Worm (Caenorhabditis elegans) whole organism, L1 larva: ENCODE results near the gene rpoa-1.
A peak's percentile ranks its signal among the peaks of the same experiment; 100 is the strongest.

Experiments
- C04F5.9 ChIP-seq: sonication (generic microtip); optimal IDR thresholded peaks from 2 replicates; lab custom pipeline; 2016; ENCODE audit warnings: missing genetic modification characterization, missing compliant biosample characterization
- C16A3.4 ChIP-seq: fragments of 150-350 bp; optimal IDR thresholded peaks from 2 replicates; lab custom pipeline; 2014; ENCODE audit warnings: missing biosample characterization, missing genetic modification characterization
- C34B4.2 ChIP-seq: sonication (generic microtip); optimal IDR thresholded peaks from 2 replicates; lab custom pipeline; 2017; ENCODE audit warnings: mild to moderate bottlenecking, missing genetic modification characterization, missing compliant biosample characterization
- alr-1 ChIP-seq: fragments of 200-800 bp; sonication (Bioruptor generic); optimal IDR thresholded peaks from 2 replicates; lab custom pipeline; 2018; ENCODE audit warnings: borderline replicate concordance, mild to moderate bottlenecking, missing genetic modification characterization, missing compliant biosample characterization
- ceh-82 ChIP-seq, 3 experiments: fragments of 150-350 bp in 1 of 3; sonication (generic microtip) in 2 of 3; optimal IDR thresholded peaks; 2 replicates each; lab custom pipeline; 2014 to 2017; ENCODE audit warnings: missing biosample characterization in 3 of 3, missing genetic modification characterization in 3 of 3
- ceh-88 ChIP-seq: fragments of 200-800 bp; sonication (Bioruptor generic); IDR thresholded peaks from 2 replicates; pipeline ENCODE4 v1.3.6; 2022; ENCODE audit warnings: missing genetic modification characterization, missing compliant biosample characterization
- dsc-1 ChIP-seq: sonication (generic microtip); optimal IDR thresholded peaks from 2 replicates; lab custom pipeline; 2016; ENCODE audit warnings: mild to moderate bottlenecking, missing genetic modification characterization, missing compliant biosample characterization
- efl-3 ChIP-seq: fragments of 200-800 bp; sonication (Bioruptor generic); optimal IDR thresholded peaks from 2 replicates; lab custom pipeline; 2018; ENCODE audit warnings: mild to moderate bottlenecking, missing genetic modification characterization, missing compliant biosample characterization
- egl-27 ChIP-seq, 2 experiments: fragments of 150-350 bp in 1 of 2; sonication (generic microtip); optimal IDR thresholded peaks; 3 replicates each; lab custom pipeline; 2017 to 2018; ENCODE audit warnings: missing biosample characterization in 2 of 2, missing genetic modification characterization in 2 of 2, missing genetic modification reagents in 2 of 2
- elt-2 ChIP-seq: sonication (generic microtip); optimal IDR thresholded peaks from 2 replicates; lab custom pipeline; 2016; ENCODE audit warnings: missing genetic modification characterization, mild to moderate bottlenecking, inconsistent platforms, missing compliant biosample characterization, missing genetic modification reagents
- elt-3 ChIP-seq, 6 experiments: fragments of 150-350 bp in 1 of 6; sonication (generic microtip); optimal IDR thresholded peaks; 2 replicates each; lab custom pipeline; 2017 to 2018; ENCODE audit warnings: missing biosample characterization in 6 of 6, missing genetic modification characterization in 6 of 6, inconsistent platforms in 1 of 6
- ets-5 ChIP-seq: fragments of 200-800 bp; sonication (Bioruptor generic); IDR thresholded peaks from 2 replicates; pipeline ENCODE4 v1.3.6; 2022; ENCODE audit warnings: missing genetic modification characterization, missing compliant biosample characterization
- fkh-10 ChIP-seq: sonication (generic microtip); optimal IDR thresholded peaks from 2 replicates; lab custom pipeline; 2017; ENCODE audit warnings: missing biosample characterization, missing genetic modification reagents, missing genetic modification characterization
- fkh-4 ChIP-seq: sonication (generic microtip); optimal IDR thresholded peaks from 2 replicates; lab custom pipeline; 2016; ENCODE audit warnings: missing compliant biosample characterization, missing genetic modification characterization, borderline replicate concordance
- fkh-8 ChIP-seq: sonication (generic microtip); optimal IDR thresholded peaks from 2 replicates; lab custom pipeline; 2016; ENCODE audit warnings: mild to moderate bottlenecking, missing genetic modification characterization, missing compliant biosample characterization
- grh-1 ChIP-seq: fragments of 200-800 bp; sonication (Bioruptor generic); IDR thresholded peaks from 2 replicates; pipeline ENCODE4 v1.3.6; 2022; ENCODE audit warnings: missing genetic modification reagents, missing genetic modification characterization, missing compliant biosample characterization
- hlh-17 ChIP-seq: fragments of 200-800 bp; sonication (Bioruptor generic); optimal IDR thresholded peaks from 2 replicates; lab custom pipeline; 2018; ENCODE audit warnings: missing genetic modification characterization, mild to moderate bottlenecking, missing compliant biosample characterization, moderate library complexity, borderline replicate concordance
- hpl-2 ChIP-seq: fragments of 150-350 bp; optimal IDR thresholded peaks from 2 replicates; lab custom pipeline; 2014; ENCODE audit warnings: missing biosample characterization, missing genetic modification reagents, missing genetic modification characterization
- isw-1 ChIP-seq: fragments of 200-800 bp; sonication (Bioruptor generic); IDR thresholded peaks from 2 replicates; pipeline ENCODE4 v1.3.6; 2022; ENCODE audit warnings: missing genetic modification characterization, missing compliant biosample characterization
- jun-1 ChIP-seq: fragments of 150-350 bp; optimal IDR thresholded peaks from 2 replicates; lab custom pipeline; 2014; ENCODE audit warnings: missing biosample characterization, missing genetic modification reagents, missing genetic modification characterization
- lin-15B ChIP-seq: fragments of 150-350 bp; sonication (generic microtip); optimal IDR thresholded peaks from 3 replicates; lab custom pipeline; 2014; ENCODE audit warnings: missing biosample characterization, missing genetic modification characterization
- lin-35 ChIP-seq, 2 experiments: fragments of 150-350 bp; optimal IDR thresholded peaks; 2 replicates each; lab custom pipeline; 2014; ENCODE audit warnings: missing biosample characterization in 2 of 2, missing genetic modification characterization in 2 of 2, missing genetic modification reagents in 2 of 2
- lsy-2 ChIP-seq, 2 experiments: fragments of 150-350 bp; optimal IDR thresholded peaks; 2 replicates each; lab custom pipeline; 2014; ENCODE audit warnings: missing biosample characterization in 2 of 2, missing genetic modification characterization in 2 of 2
- nhr-11 ChIP-seq: fragments of 150-350 bp; optimal IDR thresholded peaks from 2 replicates; lab custom pipeline; 2014; ENCODE audit warnings: missing biosample characterization, missing genetic modification characterization
- nhr-28 ChIP-seq: fragments of 150-350 bp; optimal IDR thresholded peaks from 2 replicates; lab custom pipeline; 2014; ENCODE audit warnings: missing biosample characterization, missing genetic modification characterization
- nhr-47 ChIP-seq: sonication (generic microtip); optimal IDR thresholded peaks from 2 replicates; lab custom pipeline; 2016; ENCODE audit warnings: mild to moderate bottlenecking, missing genetic modification characterization, moderate library complexity, missing compliant biosample characterization
- nhr-71 ChIP-seq: sonication (generic microtip); optimal IDR thresholded peaks from 2 replicates; lab custom pipeline; 2016; ENCODE audit warnings: mild to moderate bottlenecking, missing genetic modification characterization, moderate library complexity, missing compliant biosample characterization
- nhr-77 ChIP-seq: fragments of 150-350 bp; optimal IDR thresholded peaks from 2 replicates; lab custom pipeline; 2014; ENCODE audit warnings: missing biosample characterization, missing genetic modification characterization
- nhr-84 ChIP-seq: sonication (generic microtip); optimal IDR thresholded peaks from 2 replicates; lab custom pipeline; 2017; ENCODE audit warnings: missing biosample characterization, missing genetic modification characterization
- nhr-85 ChIP-seq: sonication (generic microtip); peaks from one replicate; lab custom pipeline; 2016; ENCODE audit warnings: missing genetic modification characterization, inconsistent platforms, missing compliant biosample characterization
- nhr-90 ChIP-seq: sonication (generic microtip); optimal IDR thresholded peaks from 2 replicates; lab custom pipeline; 2016; ENCODE audit warnings: mild to moderate bottlenecking, missing genetic modification characterization, missing compliant biosample characterization; ENCODE audit not compliant: poor library complexity
- pax-3 ChIP-seq: fragments of 200-800 bp; sonication (Bioruptor generic); optimal IDR thresholded peaks from 2 replicates; lab custom pipeline; 2018; ENCODE audit warnings: mild to moderate bottlenecking, missing genetic modification characterization, moderate library complexity, missing compliant biosample characterization
- swsn-7 ChIP-seq: sonication (generic microtip); optimal IDR thresholded peaks from 2 replicates; lab custom pipeline; 2016; ENCODE audit warnings: missing genetic modification characterization, missing compliant biosample characterization
- tbx-2 ChIP-seq: sonication (generic microtip); optimal IDR thresholded peaks from 2 replicates; lab custom pipeline; 2016; ENCODE audit warnings: missing genetic modification characterization, missing compliant biosample characterization
- unc-62 ChIP-seq: fragments of 150-350 bp; optimal IDR thresholded peaks from 2 replicates; lab custom pipeline; 2014; ENCODE audit warnings: missing biosample characterization, missing genetic modification reagents, missing genetic modification characterization
- unc-98 ChIP-seq: fragments of 200-800 bp; sonication (Bioruptor generic); IDR thresholded peaks from 2 replicates; pipeline ENCODE4 v1.3.6; 2022; ENCODE audit warnings: missing genetic modification characterization, missing compliant biosample characterization
- ztf-4 ChIP-seq: fragments of 150-350 bp; optimal IDR thresholded peaks from 2 replicates; lab custom pipeline; 2014; ENCODE audit warnings: missing biosample characterization, missing genetic modification characterization

Gene rpoa-1

ce11 chrII:13715333-13715732 is 20.7 kb upstream of the rpoa-1 start:
- no peak for TF ChIP-seq C04F5.9 (tag; lab: Kevin White, UChicago)
- no peak for TF ChIP-seq swsn-7 (tag; lab: Kevin White, UChicago)

ce11 chrII:13713239-13713638 is 18.6 kb upstream of the rpoa-1 start:
- TF ChIP-seq lin-15B (no peak), elt-2 (tag; lab: Kevin White, UChicago) (no peak), lin-35 (GFP tag; optimal IDR thresholded peaks at IDR 0.05; lab: Kevin White, UChicago) (no peak), efl-3 (no peak), nhr-84 (tag; lab: Kevin White, UChicago) (no peak), ets-5 (GFP tag; lab: Robert Waterston, UW) (no peak), nhr-11 (tag; lab: Kevin White, UChicago) (no peak), hpl-2 (GFP tag; lab: Kevin White, UChicago) (no peak), hlh-17 (GFP tag; lab: Kevin White, UChicago) (no peak)

DNA sequence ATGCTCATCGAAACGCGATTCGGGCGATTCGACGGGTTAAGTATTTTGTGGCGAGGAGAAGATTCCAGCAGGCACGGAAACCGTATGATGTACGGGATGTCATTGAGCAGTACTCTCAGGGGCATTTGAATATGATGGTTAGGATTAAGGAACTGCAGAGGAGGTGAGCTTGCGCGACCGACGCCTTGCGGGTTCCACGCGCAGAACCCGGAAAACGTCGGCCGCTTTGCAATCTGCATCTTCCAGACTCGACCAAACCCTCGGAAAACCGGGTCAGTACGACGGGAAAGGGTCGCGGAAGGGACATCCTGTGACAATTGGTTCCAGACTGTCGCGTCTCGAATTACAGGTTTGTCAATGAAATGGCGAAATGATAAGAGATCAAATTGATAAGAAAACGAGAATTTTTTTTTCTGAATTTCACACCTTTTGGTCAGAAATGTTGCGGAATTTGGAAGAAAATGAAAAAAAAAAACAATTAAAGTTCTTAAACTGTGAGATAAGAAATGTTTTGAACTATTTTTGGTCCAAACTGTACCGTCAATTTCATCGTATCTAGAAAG is 17.0 kb upstream of the rpoa-1 start:
- TF ChIP-seq elt-2 (tag; lab: Kevin White, UChicago) (peak; percentile 38), fkh-4 (no peak)

DNA sequence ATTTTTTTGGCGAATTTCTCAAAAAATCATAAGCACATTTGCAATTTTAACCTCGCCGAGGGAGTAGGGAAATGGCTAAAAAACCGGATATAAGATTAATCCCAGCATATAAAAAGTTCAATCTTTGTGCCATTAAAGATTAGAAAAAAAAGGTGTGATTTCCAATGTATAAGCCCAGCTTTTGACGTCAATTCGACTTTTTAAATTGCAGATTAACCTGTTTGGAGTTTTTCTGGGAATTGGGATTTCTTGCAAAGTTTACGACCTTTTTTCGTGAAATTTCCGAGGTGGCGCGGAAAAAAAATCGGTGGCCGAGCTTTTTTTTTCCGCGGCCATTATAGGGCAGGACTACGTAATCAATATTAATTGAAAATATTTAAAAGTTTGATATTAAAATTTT is 3.1 kb upstream of the rpoa-1 start:
- TF ChIP-seq hpl-2 (GFP tag; lab: Kevin White, UChicago) (no peak), C04F5.9 (tag; lab: Kevin White, UChicago) (no peak), pax-3 (peak; percentile 68), dsc-1 (peak; percentile 86), tbx-2 (no peak), nhr-47 (tag; lab: Kevin White, UChicago) (peak; percentile 19), ztf-4 (tag; lab: Kevin White, UChicago) (no peak), fkh-8 (tag; lab: Kevin White, UChicago) (peak; percentile 68)
- TF ChIP-seq, all 84 proteins: peak for 4

- no peak for TF ChIP-seq elt-3 (tag; optimal IDR thresholded peaks at IDR 0.05; lab: Kevin White, UChicago)
- TF ChIP-seq ceh-82 (tag; optimal IDR thresholded peaks at IDR 0.05; lab: Kevin White, UChicago) = no peak
- TF ChIP-seq C34B4.2 (tag; lab: Kevin White, UChicago) = no peak
- TF ChIP-seq alr-1 = no peak
- TF ChIP-seq nhr-77 (tag; lab: Kevin White, UChicago) = no peak
Measured at ce11 chrII:13695343-13696332, 1.0 kb upstream of the rpoa-1 start, which contains the start of gene kqt-3. Gene kqt-3, plus strand, starts transcription at chrII:13696282.

DNA sequence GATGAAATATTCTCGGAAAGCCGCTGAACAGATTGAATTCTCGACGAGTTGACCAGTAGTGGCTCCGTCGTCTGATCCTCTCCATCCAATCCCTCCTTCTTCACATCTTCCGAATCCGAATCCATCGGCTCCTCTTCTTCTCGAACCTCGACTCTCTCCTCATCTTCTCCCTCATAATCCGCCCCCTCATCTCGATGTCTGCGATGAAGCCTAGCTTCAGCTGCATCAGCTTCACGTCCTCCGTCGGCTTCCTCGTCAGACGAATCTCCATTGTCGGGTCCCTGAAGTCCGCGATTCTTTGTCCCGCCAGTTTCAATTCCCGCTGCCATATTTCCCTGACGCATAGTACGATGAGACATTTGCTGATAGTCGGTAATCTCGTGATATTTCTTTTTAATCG is 9.0 kb downstream of the rpoa-1 start:
- TF ChIP-seq nhr-85 (peak; percentile 0), fkh-10 (GFP tag; lab: Kevin White, UChicago) (no peak)

- TF ChIP-seq egl-27 (tag; optimal IDR thresholded peaks at IDR 0.05; lab: Kevin White, UChicago) (no peak), C16A3.4 (peak; percentile 18), pax-3 (no peak), nhr-28 (tag; lab: Kevin White, UChicago) (no peak), nhr-11 (tag; lab: Kevin White, UChicago) (no peak), lsy-2 (tag; optimal IDR thresholded peaks at IDR 0.05; lab: Kevin White, UChicago) (peak in 1 of 2 experiments; percentile 42), nhr-47 (tag; lab: Kevin White, UChicago) (no peak), ceh-88 (GFP tag; lab: Robert Waterston, UW) (no peak), lin-35 (GFP tag; optimal IDR thresholded peaks at IDR 0.05; lab: Kevin White, UChicago) (peak in 1 of 2 experiments; percentile 73), unc-98 (GFP tag; lab: Robert Waterston, UW) (no peak), ceh-82 (tag; optimal IDR thresholded peaks at IDR 0.05; lab: Kevin White, UChicago) (no peak), nhr-90 (tag; lab: Kevin White, UChicago) (peak; percentile 77), ztf-4 (tag; lab: Kevin White, UChicago) (no peak), grh-1 (GFP tag; lab: Robert Waterston, UW) (no peak; the same call in 1 of the 2 replicates), isw-1 (GFP tag; lab: Robert Waterston, UW) (no peak), nhr-71 (tag; lab: Kevin White, UChicago) (peak; percentile 79), jun-1 (no peak), unc-62 (GFP tag; lab: Kevin White, UChicago) (no peak)
Measured at ce11 chrII:13681063-13681462, 13.5 kb downstream of the rpoa-1 start.
